Worm (Caenorhabditis elegans) whole organism, young adult: ENCODE data around the gene EEED8.15.

ENCODE experiments used
- aptf-3 ChIP-seq: fragments of 200-800 bp; sonication (Bioruptor generic); IDR thresholded peaks from 2 replicates; pipeline ENCODE4 v1.3.6; 2022; ENCODE audit warnings: missing genetic modification characterization, missing compliant biosample characterization
- ztf-26 ChIP-seq: sonication (generic microtip); optimal IDR thresholded peaks from 2 replicates; lab custom pipeline; 2017; ENCODE audit warnings: missing genetic modification characterization, missing compliant biosample characterization

- TF ChIP-seq ztf-26 (tag; lab: Kevin White, UChicago), result no peak
- no peak for TF ChIP-seq aptf-3 (GFP tag; lab: Robert Waterston, UW)
These were observed 44.1 kb upstream of the EEED8.15 start, which contains the start of gene algn-2 for ce11 chrII:5374967-5375366.
